Worm (Caenorhabditis elegans) whole organism, early embryonic: ENCODE measurements around the gene srh-130.

Experiments used
- B0310.2 ChIP-seq: sonication (generic microtip); optimal IDR thresholded peaks from 2 replicates; lab custom pipeline; 2016; ENCODE audit warnings: mild to moderate bottlenecking, missing genetic modification characterization, missing compliant biosample characterization
- F13C5.2 ChIP-seq: sonication (generic microtip); optimal IDR thresholded peaks from 2 replicates; lab custom pipeline; 2017; ENCODE audit warnings: mild to moderate bottlenecking, missing genetic modification characterization, inconsistent platforms, missing compliant biosample characterization
- aly-1 ChIP-seq: sonication (generic microtip); optimal IDR thresholded peaks from 2 replicates; lab custom pipeline; 2016; ENCODE audit warnings: missing genetic modification characterization, missing compliant biosample characterization
- ama-1 ChIP-seq: fragments of 150-350 bp; optimal IDR thresholded peaks from 2 replicates; lab custom pipeline; 2014
- ceh-13 ChIP-seq: fragments of 200-800 bp; sonication (Bioruptor generic); optimal IDR thresholded peaks from 2 replicates; lab custom pipeline; 2018; ENCODE audit warnings: mild to moderate bottlenecking, missing genetic modification characterization, missing compliant biosample characterization
- ceh-36 ChIP-seq: sonication (generic microtip); optimal IDR thresholded peaks from 2 replicates; lab custom pipeline; 2016; ENCODE audit warnings: missing genetic modification characterization, inconsistent platforms, missing compliant biosample characterization
- ets-7 ChIP-seq: sonication (generic microtip); optimal IDR thresholded peaks from 2 replicates; lab custom pipeline; 2016; ENCODE audit warnings: missing genotype, missing genetic modification characterization, missing compliant biosample characterization
- flt-1 ChIP-seq: fragments of 200-800 bp; sonication (Bioruptor generic); IDR thresholded peaks from 2 replicates; pipeline ENCODE4 v1.3.6; 2022; ENCODE audit warnings: missing genetic modification characterization, missing compliant biosample characterization
- hmbx-1 ChIP-seq: sonication (generic microtip); optimal IDR thresholded peaks from 2 replicates; lab custom pipeline; 2016; ENCODE audit warnings: mild to moderate bottlenecking, missing genetic modification characterization, missing compliant biosample characterization
- hmg-4 ChIP-seq: fragments of 200-800 bp; sonication (Bioruptor generic); optimal IDR thresholded peaks from 2 replicates; lab custom pipeline; 2018; ENCODE audit warnings: mild to moderate bottlenecking, missing genetic modification characterization, missing compliant biosample characterization
- hnd-1 ChIP-seq: sonication (generic microtip); optimal IDR thresholded peaks from 2 replicates; lab custom pipeline; 2016; ENCODE audit warnings: missing genetic modification characterization, missing compliant biosample characterization
- pes-1 ChIP-seq: fragments of 200-800 bp; sonication (Bioruptor generic); IDR thresholded peaks from 2 replicates; pipeline ENCODE4 v1.3.6; 2022; ENCODE audit warnings: missing genetic modification reagents, missing genetic modification characterization, missing compliant biosample characterization
- scrt-1 ChIP-seq: fragments of 200-800 bp; sonication (Bioruptor generic); IDR thresholded peaks from 2 replicates; pipeline ENCODE4 v1.3.6; 2022; ENCODE audit warnings: missing genetic modification characterization, missing compliant biosample characterization
- sea-1 ChIP-seq: fragments of 200-800 bp; sonication (Bioruptor generic); conservative IDR thresholded peaks from 2 replicates; pipeline ENCODE4 v1.3.6; 2022; ENCODE audit warnings: missing genetic modification characterization, missing compliant biosample characterization
- tbx-11 ChIP-seq: fragments of 200-800 bp; sonication (Bioruptor generic); IDR thresholded peaks from 2 replicates; pipeline ENCODE4 v1.3.6; 2022; ENCODE audit warnings: missing genetic modification characterization, missing compliant biosample characterization
- tbx-37 ChIP-seq: fragments of 200-800 bp; sonication (Bioruptor generic); conservative IDR thresholded peaks from 2 replicates; pipeline ENCODE4 v1.3.6; 2022; ENCODE audit warnings: missing genetic modification reagents, missing genetic modification characterization, missing compliant biosample characterization
- tra-4 ChIP-seq: sonication (generic microtip); optimal IDR thresholded peaks from 2 replicates; lab custom pipeline; 2017; ENCODE audit warnings: missing genetic modification characterization, missing compliant biosample characterization

srh-130 gene

ce11 chrV:5198240-5198639 is 47.3 kb downstream of the srh-130 start, which contains the start of gene Y47A7.2:
Gene Y47A7.2, minus strand, starts transcription at chrV:5198340.
- no peak for TF ChIP-seq tra-4
- no peak for TF ChIP-seq sea-1 (GFP tag; lab: Robert Waterston, UW)
- no peak for TF ChIP-seq scrt-1
- no peak for TF ChIP-seq hnd-1 (tag; lab: Kevin White, UChicago)
- TF ChIP-seq tbx-11 (GFP tag; lab: Robert Waterston, UW): no peak
- TF ChIP-seq F13C5.2 (tag; lab: Kevin White, UChicago): no peak
- TF ChIP-seq pes-1: no peak
- no peak for TF ChIP-seq hmbx-1 (tag; lab: Kevin White, UChicago)
- no peak for TF ChIP-seq flt-1 (GFP tag; lab: Robert Waterston, UW)
- TF ChIP-seq ama-1 (lab: Kevin White, UChicago): no peak
- no peak for TF ChIP-seq ceh-36 (tag; lab: Kevin White, UChicago)
- no peak for TF ChIP-seq aly-1
- no peak for TF ChIP-seq hmg-4 (GFP tag; lab: Kevin White, UChicago)
- no peak for TF ChIP-seq ceh-13 (GFP tag; lab: Kevin White, UChicago)
- no peak for TF ChIP-seq ets-7 (tag; lab: Kevin White, UChicago)

- no peak for TF ChIP-seq aly-1
These were observed 49.2 kb downstream of the srh-130 start for ce11 chrV:5200188-5200587.

- TF ChIP-seq tbx-37: no peak
- no peak for TF ChIP-seq hmbx-1 (tag; lab: Kevin White, UChicago)
- no peak for TF ChIP-seq F13C5.2 (tag; lab: Kevin White, UChicago)
- no peak for TF ChIP-seq ceh-36 (tag; lab: Kevin White, UChicago)
- no peak for TF ChIP-seq ceh-13 (GFP tag; lab: Kevin White, UChicago)
- no peak for TF ChIP-seq hmg-4 (GFP tag; lab: Kevin White, UChicago)
- no peak for TF ChIP-seq tbx-11 (GFP tag; lab: Robert Waterston, UW)
- TF ChIP-seq B0310.2 (tag; lab: Kevin White, UChicago): no peak
- no peak for TF ChIP-seq scrt-1
- no peak for TF ChIP-seq sea-1 (GFP tag; lab: Robert Waterston, UW)
- no peak for TF ChIP-seq pes-1
- no peak for TF ChIP-seq tra-4
- TF ChIP-seq ets-7 (tag; lab: Kevin White, UChicago): no peak
- no peak for TF ChIP-seq flt-1 (GFP tag; lab: Robert Waterston, UW)
These were observed 50.7 kb downstream of the srh-130 start for ce11 chrV:5201706-5202105.
